Comparison of ENCODE assay signal across 1 fruit fly cellular context in genomic region chr3L:1886125-1886544, dm6.
TF ChIP-seq lines count a peak whose summit lies in the region.

No protein-coding gene starts in this region.

TF ChIP-seq in whole organism, embryonic, 481 proteins besides CTCF, POLR2A, EP300 and RAD21 (continued from another document):
- TF ChIP-seq CG12236 (GFP tag; optimal IDR thresholded peaks at IDR 0.05; lab: Kevin White, UChicago) = peak; percentile 75
- peak; percentile 70 for TF ChIP-seq CG15601 (tag; optimal IDR thresholded peaks at IDR 0.05; lab: Kevin White, UChicago)
- peak; percentile 84 for TF ChIP-seq CG6689 (GFP tag; IDR thresholded peaks at IDR 0.05; lab: Robert Waterston, UW)
- TF ChIP-seq sens (GFP tag; lab: Kevin White, UChicago) = peak; percentile 98
- peak; percentile 81 for TF ChIP-seq Abd-B (GFP tag; optimal IDR thresholded peaks at IDR 0.05; lab: Kevin White, UChicago)
- 0 out of 2 replicates have a peak, but pooled peaks have one; percentile 40 for TF ChIP-seq dati (GFP tag; IDR thresholded peaks at IDR 0.05; lab: Robert Waterston, UW)
- TF ChIP-seq Jarid2 (GFP tag; optimal IDR thresholded peaks at IDR 0.05; lab: Kevin White, UChicago) = no peak
- peak; percentile 82 for TF ChIP-seq CG15269 (tag; optimal IDR thresholded peaks at IDR 0.05; lab: Kevin White, UChicago)
- peak; percentile 66 for TF ChIP-seq CG7556 (GFP tag; optimal IDR thresholded peaks at IDR 0.05; lab: Kevin White, UChicago)
- peak in 1 of 2 experiments; percentile 31 for TF ChIP-seq Hr78 (GFP tag; optimal IDR thresholded peaks at IDR 0.05; lab: Kevin White, UChicago)
- peak; percentile 76 for TF ChIP-seq CG10267 (tag; optimal IDR thresholded peaks at IDR 0.05; lab: Kevin White, UChicago)
- TF ChIP-seq sqz (GFP tag; optimal IDR thresholded peaks at IDR 0.05; lab: Kevin White, UChicago) = peak; percentile 69
- TF ChIP-seq gro (GFP tag; optimal IDR thresholded peaks at IDR 0.05; lab: Kevin White, UChicago) = no peak
- TF ChIP-seq nerfin-2 (GFP tag; IDR thresholded peaks at IDR 0.05; lab: Robert Waterston, UW; ENCODE audit: partially characterized antibody) = no peak
- no peak for TF ChIP-seq vnd (GFP tag; IDR thresholded peaks at IDR 0.05; lab: Robert Waterston, UW; ENCODE audit: partially characterized antibody)
- peak; percentile 77 for TF ChIP-seq CG6813 (GFP tag; optimal IDR thresholded peaks at IDR 0.05; lab: Kevin White, UChicago)
- TF ChIP-seq fru (optimal IDR thresholded peaks at IDR 0.05; lab: Kevin White, UChicago) = no peak
- TF ChIP-seq CG15696 (tag; optimal IDR thresholded peaks at IDR 0.05; lab: Kevin White, UChicago) = peak; percentile 94
- no peak for TF ChIP-seq amos (GFP tag; IDR thresholded peaks at IDR 0.05; lab: Robert Waterston, UW; ENCODE audit: partially characterized antibody)
- no peak; the same call in 2 of the 3 replicates for TF ChIP-seq CG6175 (GFP tag; IDR thresholded peaks at IDR 0.05; lab: Robert Waterston, UW)
- TF ChIP-seq gt (GFP tag; IDR thresholded peaks at IDR 0.05; lab: Robert Waterston, UW) = peak; percentile 61
- peak; percentile 85 for TF ChIP-seq Asciz (GFP tag; optimal IDR thresholded peaks at IDR 0.05; lab: Kevin White, UChicago)
- TF ChIP-seq CG32532 (GFP tag; IDR thresholded peaks at IDR 0.05; lab: Robert Waterston, UW) = no peak; the same call in 1 of the 2 replicates
- TF ChIP-seq MBD-R2 (GFP tag; IDR thresholded peaks at IDR 0.05; lab: Robert Waterston, UW) = no peak
- TF ChIP-seq hkb (optimal IDR thresholded peaks at IDR 0.05; lab: Kevin White, UChicago) = no peak
- peak; percentile 85 for TF ChIP-seq hkb (GFP tag; IDR thresholded peaks at IDR 0.05; lab: Robert Waterston, UW)
- TF ChIP-seq CG14860 (GFP tag; IDR thresholded peaks at IDR 0.05; lab: Robert Waterston, UW; ENCODE audit: partially characterized antibody) = no peak
- no peak for TF ChIP-seq CG7928 (GFP tag; optimal IDR thresholded peaks at IDR 0.05; lab: Kevin White, UChicago)
- TF ChIP-seq Xbp1 (GFP tag; optimal IDR thresholded peaks at IDR 0.05; lab: Kevin White, UChicago) = peak; percentile 89
- no peak for TF ChIP-seq CG13894 (tag; optimal IDR thresholded peaks at IDR 0.05; lab: Kevin White, UChicago)
- TF ChIP-seq C15 (GFP tag; IDR thresholded peaks at IDR 0.05; lab: Robert Waterston, UW) = peak; percentile 25; the same call in 1 of the 3 replicates
- TF ChIP-seq so (GFP tag; IDR thresholded peaks at IDR 0.05; lab: Robert Waterston, UW) = peak; percentile 87
- peak; percentile 76 for TF ChIP-seq bab2 (GFP tag; optimal IDR thresholded peaks at IDR 0.05; lab: Kevin White, UChicago)
TF ChIP-seq in whole organism, embryonic: peak in this region for 358.
